Fruit fly (Drosophila melanogaster) S2 (cell line): Measurements from ENCODE around the gene Ada3.

Experiments used
- CG8478 ChIP-seq: fragments of >200 bp; optimal IDR thresholded peaks from 2 replicates; lab custom pipeline; 2018
- CTCF ChIP-seq, 2 experiments: fragments of >200 bp; optimal IDR thresholded peaks; 2 replicates each; lab custom pipeline; 2018

- TF ChIP-seq CG8478 (lab: Kevin White, UChicago) (no peak), CTCF (optimal IDR thresholded peaks at IDR 0.05; lab: Kevin White, UChicago) (no peak)
Observed at dm6 chrX:18101098-18101711, 15.6 kb downstream of the Ada3 start, which contains the start of gene Mvb12.
